Worm (Caenorhabditis elegans) whole organism, L4/young adult: Measurements from ENCODE around the gene dmd-10.

ENCODE experiments used
- dao-5 ChIP-seq: sonication (generic microtip); optimal IDR thresholded peaks from 2 replicates; lab custom pipeline; 2016; ENCODE audit warnings: missing genotype, missing genetic modification characterization, moderate library complexity, missing compliant biosample characterization
- him-1 ChIP-seq: sonication (generic microtip); optimal IDR thresholded peaks from 2 replicates; lab custom pipeline; 2016; ENCODE audit warnings: missing genotype, missing genetic modification reagents, missing genetic modification characterization, missing compliant biosample characterization

ce11 chrV:13236507-13236906 lies at the start of gene dmd-10:
- TF ChIP-seq dao-5 (tag; lab: Kevin White, UChicago): no peak
- TF ChIP-seq him-1 (tag; lab: Kevin White, UChicago): no peak
